Worm (Caenorhabditis elegans) whole organism, L4/young adult: ENCODE data around the gene dos-2.

Experiments
- W03F9.2 ChIP-seq: fragments of 150-350 bp; optimal IDR thresholded peaks from 2 replicates; lab custom pipeline; 2014; ENCODE audit warnings: missing biosample characterization, missing genetic modification characterization
- dao-5 ChIP-seq: sonication (generic microtip); optimal IDR thresholded peaks from 2 replicates; lab custom pipeline; 2016; ENCODE audit warnings: missing genotype, missing genetic modification characterization, moderate library complexity, missing compliant biosample characterization
- him-1 ChIP-seq: sonication (generic microtip); optimal IDR thresholded peaks from 2 replicates; lab custom pipeline; 2016; ENCODE audit warnings: missing genotype, missing genetic modification reagents, missing genetic modification characterization, missing compliant biosample characterization

DNA sequence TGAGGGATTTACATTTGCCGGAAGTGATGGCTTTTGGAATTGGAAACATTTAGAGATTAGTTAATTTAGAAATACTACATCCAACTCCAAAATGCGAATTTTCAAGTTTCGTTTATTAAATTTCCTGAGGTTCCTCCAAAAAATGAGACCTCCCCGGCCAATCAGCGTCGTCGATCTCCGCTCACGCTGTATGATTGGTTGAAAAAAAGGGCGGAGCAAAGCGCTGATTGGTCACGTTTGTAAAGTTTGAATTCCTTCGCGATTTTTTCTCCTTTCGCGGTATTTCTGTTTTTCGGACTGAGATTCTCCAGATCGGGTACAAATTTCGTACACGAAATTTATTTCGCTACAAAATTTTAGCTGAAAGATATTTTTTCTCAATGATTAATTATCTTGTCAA lies 28.6 kb upstream of the dos-2 start:
- TF ChIP-seq W03F9.2 (tag; lab: Kevin White, UChicago) (no peak), dao-5 (tag; lab: Kevin White, UChicago) (no peak), him-1 (tag; lab: Kevin White, UChicago) (no peak)
